Fruit fly (Drosophila melanogaster) whole organism, embryonic: ENCODE results near the gene CG9961.

Experiments
- Abd-B ChIP-seq: fragments of 200-800 bp; sonication (Bioruptor generic); optimal IDR thresholded peaks from 2 replicates; lab custom pipeline; 2018; ENCODE audit warnings: missing biosample characterization, mild to moderate bottlenecking, missing genetic modification characterization, moderate library complexity
- CG1024 ChIP-seq: fragments of 200-800 bp; sonication (Bioruptor generic); IDR thresholded peaks from 2 replicates; pipeline ENCODE4 v1.3.6; 2022; ENCODE audit warnings: missing biosample characterization, missing genetic modification characterization
- CG10654 ChIP-seq: fragments of 200-800 bp; sonication (Bioruptor generic); optimal IDR thresholded peaks from 2 replicates; lab custom pipeline; 2016; ENCODE audit warnings: missing biosample characterization, missing genetic modification characterization
- CG12299 ChIP-seq: fragments of 200-800 bp; sonication (Bioruptor generic); optimal IDR thresholded peaks from 2 replicates; lab custom pipeline; 2018; ENCODE audit warnings: missing biosample characterization, mild to moderate bottlenecking, missing genetic modification characterization
- CG12744 ChIP-seq: fragments of 200-800 bp; sonication (Bioruptor generic); optimal IDR thresholded peaks from 2 replicates; lab custom pipeline; 2016; ENCODE audit warnings: missing biosample characterization, missing genetic modification characterization
- CG15269 ChIP-seq: fragments of 200-800 bp; sonication (Bioruptor generic); optimal IDR thresholded peaks from 2 replicates; lab custom pipeline; 2018; ENCODE audit warnings: missing biosample characterization, mild to moderate bottlenecking, missing genetic modification characterization, moderate library complexity
- CG16813 ChIP-seq: fragments of 200-800 bp; sonication (Bioruptor generic); IDR thresholded peaks from 3 replicates; pipeline ENCODE4 v1.3.6; 2022; ENCODE audit warnings: missing biosample characterization, missing genetic modification characterization; ENCODE audit not compliant: partially characterized antibody
- CG17385 ChIP-seq: fragments of 200-800 bp; sonication (Bioruptor generic); optimal IDR thresholded peaks from 3 replicates; lab custom pipeline; 2018; ENCODE audit warnings: missing biosample characterization, mild to moderate bottlenecking, missing genetic modification characterization
- CG17829 ChIP-seq: fragments of 200-800 bp; optimal IDR thresholded peaks from 2 replicates; lab custom pipeline; 2019; ENCODE audit warnings: missing biosample characterization, mild to moderate bottlenecking, missing genetic modification characterization, moderate library complexity
- CG2129 ChIP-seq: fragments of 200-800 bp; sonication (Bioruptor generic); IDR thresholded peaks from 2 replicates; pipeline ENCODE4 v1.3.6; 2022; ENCODE audit warnings: missing biosample characterization, missing genetic modification characterization; ENCODE audit not compliant: partially characterized antibody
- CG2712 ChIP-seq: fragments of 200-800 bp; optimal IDR thresholded peaks from 3 replicates; lab custom pipeline; 2019; ENCODE audit warnings: missing biosample characterization, mild to moderate bottlenecking, missing genetic modification characterization, moderate library complexity
- CG30431 ChIP-seq: fragments of 200-800 bp; sonication (Bioruptor generic); optimal IDR thresholded peaks from 2 replicates; lab custom pipeline; 2017; ENCODE audit warnings: missing biosample characterization, missing genetic modification characterization
- CG31224 ChIP-seq: fragments of 200-800 bp; sonication (Bioruptor generic); IDR thresholded peaks from 2 replicates; pipeline ENCODE4 v1.3.6; 2022; ENCODE audit warnings: missing biosample characterization, missing genetic modification characterization
- CG4404 ChIP-seq: fragments of 200-800 bp; sonication (Bioruptor generic); IDR thresholded peaks from 2 replicates; pipeline ENCODE4 v1.3.6; 2022; ENCODE audit warnings: missing biosample characterization, missing genetic modification characterization
- CG4707 ChIP-seq: fragments of 200-800 bp; sonication (Bioruptor generic); optimal IDR thresholded peaks from 2 replicates; lab custom pipeline; 2018; ENCODE audit warnings: missing biosample characterization, mild to moderate bottlenecking, missing genetic modification characterization, moderate library complexity
- CG4820 ChIP-seq: fragments of 200-800 bp; sonication (Bioruptor generic); optimal IDR thresholded peaks from 3 replicates; lab custom pipeline; 2016; ENCODE audit warnings: missing biosample characterization, missing genetic modification characterization
- CG7556 ChIP-seq: fragments of 200-800 bp; sonication (Bioruptor generic); optimal IDR thresholded peaks from 2 replicates; lab custom pipeline; 2017; ENCODE audit warnings: missing biosample characterization, mild to moderate bottlenecking, missing genetic modification characterization
- CoRest ChIP-seq: fragments of 200-800 bp; sonication (Bioruptor generic); optimal IDR thresholded peaks from 3 replicates; lab custom pipeline; 2018; ENCODE audit warnings: missing biosample characterization, mild to moderate bottlenecking, missing genetic modification characterization, moderate library complexity
- Gsc ChIP-seq: fragments of 200-800 bp; sonication (Bioruptor generic); IDR thresholded peaks from 2 replicates; pipeline ENCODE4 v1.3.6; 2022; ENCODE audit warnings: missing biosample characterization, missing genetic modification characterization
- Hsf ChIP-seq: fragments of 200-800 bp; sonication (Bioruptor generic); optimal IDR thresholded peaks from 3 replicates; lab custom pipeline; 2016; ENCODE audit warnings: missing biosample characterization, missing genetic modification characterization
- MESR4 ChIP-seq: fragments of 200-800 bp; sonication (Bioruptor generic); optimal IDR thresholded peaks from 2 replicates; lab custom pipeline; 2018; ENCODE audit warnings: missing biosample characterization, mild to moderate bottlenecking, missing genetic modification characterization, moderate library complexity
- NC2β ChIP-seq: fragments of 200-800 bp; sonication (Bioruptor generic); optimal IDR thresholded peaks from 2 replicates; lab custom pipeline; 2016; ENCODE audit warnings: missing biosample characterization, missing genetic modification characterization
- Neu2 ChIP-seq: fragments of 200-800 bp; sonication (Bioruptor generic); optimal IDR thresholded peaks from 3 replicates; lab custom pipeline; 2016; ENCODE audit warnings: missing biosample characterization, missing genetic modification characterization, borderline replicate concordance
- Nf-YA ChIP-seq: fragments of 200-800 bp; sonication (Bioruptor generic); IDR thresholded peaks from 2 replicates; pipeline ENCODE4 v1.3.6; 2022; ENCODE audit warnings: missing biosample characterization, missing genetic modification characterization
- Poxn ChIP-seq: fragments of 200-800 bp; sonication (Bioruptor generic); IDR thresholded peaks from 2 replicates; pipeline ENCODE4 v1.3.6; 2022; ENCODE audit warnings: missing biosample characterization, missing genetic modification characterization
- Trl ChIP-seq, 3 experiments: fragments of >200 bp in 2 of 3; fragments of 200-800 bp in 1 of 3; sonication (Bioruptor generic) in 1 of 3; optimal IDR thresholded peaks; 2 replicates in 1 of 3; 3 replicates in 2 of 3; lab custom pipeline; 2016 to 2017; ENCODE audit warnings: missing biosample characterization in 1 of 3, missing genetic modification characterization in 1 of 3
- ash1 ChIP-seq: fragments of 200-800 bp; sonication (Bioruptor generic); optimal IDR thresholded peaks from 2 replicates; lab custom pipeline; 2018; ENCODE audit warnings: missing biosample characterization, mild to moderate bottlenecking, missing genetic modification characterization
- btn ChIP-seq: fragments of 200-800 bp; sonication (Bioruptor generic); optimal IDR thresholded peaks from 2 replicates; lab custom pipeline; 2016; ENCODE audit warnings: missing biosample characterization, missing genetic modification characterization
- crc ChIP-seq: fragments of 200-800 bp; sonication (Bioruptor generic); optimal IDR thresholded peaks from 2 replicates; lab custom pipeline; 2016; ENCODE audit warnings: missing biosample characterization, missing genetic modification characterization
- da ChIP-seq: fragments of 200-800 bp; sonication (Bioruptor generic); optimal IDR thresholded peaks from 2 replicates; lab custom pipeline; 2016; ENCODE audit warnings: missing biosample characterization, missing genetic modification characterization
- gem ChIP-seq: fragments of 200-800 bp; sonication (Bioruptor generic); optimal IDR thresholded peaks from 2 replicates; lab custom pipeline; 2019; ENCODE audit warnings: missing biosample characterization, mild to moderate bottlenecking, missing genetic modification characterization, moderate library complexity
- gro ChIP-seq: fragments of 200-800 bp; sonication (Bioruptor generic); optimal IDR thresholded peaks from 2 replicates; lab custom pipeline; 2016; ENCODE audit warnings: missing biosample characterization, missing genetic modification characterization
- gsb ChIP-seq: fragments of 200-800 bp; sonication (Bioruptor generic); IDR thresholded peaks from 2 replicates; pipeline ENCODE4 v1.3.6; 2022; ENCODE audit warnings: missing biosample characterization, missing genetic modification characterization
- jigr1 ChIP-seq: fragments of 200-800 bp; sonication (Bioruptor generic); IDR thresholded peaks from 3 replicates; pipeline ENCODE4 v1.3.6; 2022; ENCODE audit warnings: missing biosample characterization, missing genetic modification characterization
- lbe ChIP-seq: fragments of 200-800 bp; sonication (Bioruptor generic); optimal IDR thresholded peaks from 2 replicates; lab custom pipeline; 2016; ENCODE audit warnings: missing biosample characterization, mild to moderate bottlenecking, missing genetic modification characterization
- mam ChIP-seq: fragments of 200-800 bp; sonication (Bioruptor generic); optimal IDR thresholded peaks from 3 replicates; lab custom pipeline; 2016; ENCODE audit warnings: missing biosample characterization, missing genetic modification characterization
- nerfin-1 ChIP-seq: fragments of 200-800 bp; sonication (Bioruptor generic); optimal IDR thresholded peaks from 3 replicates; lab custom pipeline; 2019; ENCODE audit warnings: missing biosample characterization, mild to moderate bottlenecking, missing genetic modification characterization, moderate library complexity
- nom ChIP-seq: fragments of 200-800 bp; sonication (Bioruptor generic); optimal IDR thresholded peaks from 2 replicates; lab custom pipeline; 2017; ENCODE audit warnings: missing biosample characterization, missing genetic modification characterization, mild to moderate bottlenecking, moderate library complexity, missing genetic modification reagents
- pan ChIP-seq, 4 experiments: fragments of >200 bp in 3 of 4; fragments of 200-800 bp in 1 of 4; sonication (Bioruptor generic) in 1 of 4; optimal IDR thresholded peaks in 3 of 4; IDR thresholded peaks in 1 of 4; 2 replicates each; pipeline versions ENCODE4 v1.3.6 to Lab custom; 2017 to 2022; ENCODE audit warnings: missing biosample characterization in 2 of 4, missing genetic modification characterization in 2 of 4, mixed read lengths in 1 of 4
- pros ChIP-seq: fragments of 200-800 bp; sonication (Bioruptor generic); optimal IDR thresholded peaks from 3 replicates; lab custom pipeline; 2019; ENCODE audit warnings: missing biosample characterization, mild to moderate bottlenecking, missing genetic modification characterization, moderate library complexity
- sc ChIP-seq, 3 experiments: fragments of >200 bp in 2 of 3; fragments of 200-800 bp in 1 of 3; sonication (Bioruptor generic) in 1 of 3; optimal IDR thresholded peaks; 2 replicates in 2 of 3; 3 replicates in 1 of 3; lab custom pipeline; 2017; ENCODE audit warnings: mild to moderate bottlenecking in 1 of 3, missing biosample characterization in 1 of 3, missing genetic modification characterization in 1 of 3, missing genetic modification reagents in 1 of 3
- slou ChIP-seq: fragments of 200-800 bp; sonication (Bioruptor generic); optimal IDR thresholded peaks from 3 replicates; lab custom pipeline; 2016; ENCODE audit warnings: missing biosample characterization, missing genetic modification characterization
- sug ChIP-seq: fragments of 200-800 bp; optimal IDR thresholded peaks from 2 replicates; lab custom pipeline; 2019; ENCODE audit warnings: missing biosample characterization, mild to moderate bottlenecking, missing genetic modification characterization, moderate library complexity
- tna ChIP-seq: fragments of 200-800 bp; sonication (Bioruptor generic); IDR thresholded peaks from 2 replicates; pipeline ENCODE4 v1.3.6; 2022; ENCODE audit warnings: missing biosample characterization, missing genetic modification characterization; ENCODE audit not compliant: partially characterized antibody
- trem ChIP-seq: fragments of 200-800 bp; optimal IDR thresholded peaks from 3 replicates; lab custom pipeline; 2019; ENCODE audit warnings: missing biosample characterization, mild to moderate bottlenecking, missing genetic modification characterization, moderate library complexity
- tup ChIP-seq: fragments of 200-800 bp; sonication (Bioruptor generic); optimal IDR thresholded peaks from 2 replicates; lab custom pipeline; 2016; ENCODE audit warnings: missing biosample characterization, mild to moderate bottlenecking, missing genetic modification characterization, moderate library complexity
- wdn ChIP-seq: fragments of 200-800 bp; sonication (Bioruptor generic); IDR thresholded peaks from 2 replicates; pipeline ENCODE4 v1.3.6; 2022; ENCODE audit warnings: missing biosample characterization, missing genetic modification characterization
- zen2 ChIP-seq: fragments of 200-800 bp; sonication (Bioruptor generic); IDR thresholded peaks from 3 replicates; pipeline ENCODE4 v1.3.6; 2022; ENCODE audit warnings: missing biosample characterization, missing genetic modification characterization; ENCODE audit not compliant: partially characterized antibody

Gene CG9961

dm6 chr2L:2769476-2770185, 24.9 kb upstream of the CG9961 start, which contains the start of the genes colt and HINT1 (continued):
- peak; percentile 35 for TF ChIP-seq lbe
- peak; percentile 21 for TF ChIP-seq Abd-B (GFP tag; lab: Kevin White, UChicago)
- no peak for TF ChIP-seq Nf-YA (GFP tag; lab: Robert Waterston, UW)
- no peak for TF ChIP-seq NC2β
- no peak for TF ChIP-seq pan (optimal IDR thresholded peaks at IDR 0.05; lab: Kevin White, UChicago)
- TF ChIP-seq pan (GFP tag; optimal IDR thresholded peaks at IDR 0.05 in 1 of 2, IDR thresholded peaks at IDR 0.05 in 1 of 2), result no peak
- no peak for TF ChIP-seq Gsc (GFP tag; lab: Robert Waterston, UW)
- no peak for TF ChIP-seq CG31224 (GFP tag; lab: Robert Waterston, UW)
- peak; percentile 80; the same call in 1 of the 3 replicates for TF ChIP-seq jigr1 (GFP tag; lab: Robert Waterston, UW)
- TF ChIP-seq CG7556 (GFP tag; lab: Kevin White, UChicago), result no peak
- peak; percentile 99 for TF ChIP-seq trem (tag; lab: Kevin White, UChicago)
- peak; percentile 47 for TF ChIP-seq CoRest (tag; lab: Kevin White, UChicago)
- no peak for TF ChIP-seq Neu2 (GFP tag; lab: Kevin White, UChicago)
- no peak for TF ChIP-seq wdn (GFP tag; lab: Robert Waterston, UW)
- peak; percentile 54 for TF ChIP-seq CG2712 (tag; lab: Kevin White, UChicago)
- no peak for TF ChIP-seq pros (GFP tag; lab: Kevin White, UChicago)
- peak; percentile 52 for TF ChIP-seq CG17829 (tag; lab: Kevin White, UChicago)
- TF ChIP-seq Trl (optimal IDR thresholded peaks at IDR 0.05; lab: Kevin White, UChicago), result no peak
- no peak for TF ChIP-seq Trl (GFP tag; optimal IDR thresholded peaks at IDR 0.05; lab: Kevin White, UChicago)
- no peak for TF ChIP-seq zen2 (GFP tag; lab: Robert Waterston, UW)
- peak; percentile 56 for TF ChIP-seq nerfin-1 (tag; lab: Kevin White, UChicago)
- TF ChIP-seq slou (GFP tag; lab: Kevin White, UChicago), result no peak
- TF ChIP-seq CG4820, result no peak
- TF ChIP-seq gsb (GFP tag; lab: Robert Waterston, UW), result no peak
- TF ChIP-seq gro (GFP tag; lab: Kevin White, UChicago), result no peak
- no peak for TF ChIP-seq CG2129
- TF ChIP-seq sug (tag; lab: Kevin White, UChicago), result peak; percentile 41
- no peak for TF ChIP-seq mam (GFP tag; lab: Kevin White, UChicago)
- TF ChIP-seq CG17385 (GFP tag; lab: Kevin White, UChicago), result no peak
- TF ChIP-seq sc (optimal IDR thresholded peaks at IDR 0.05; lab: Kevin White, UChicago), result no peak
- TF ChIP-seq sc (GFP tag; optimal IDR thresholded peaks at IDR 0.05; lab: Kevin White, UChicago), result no peak
- no peak for TF ChIP-seq CG30431 (GFP tag; lab: Kevin White, UChicago)
- no peak for TF ChIP-seq da (GFP tag; lab: Kevin White, UChicago)
- no peak for TF ChIP-seq tna (GFP tag; lab: Robert Waterston, UW)
- TF ChIP-seq gem, result no peak
- no peak for TF ChIP-seq CG15269 (tag; lab: Kevin White, UChicago)
- peak; percentile 96 for TF ChIP-seq MESR4 (GFP tag; lab: Kevin White, UChicago)
- TF ChIP-seq nom (GFP tag; lab: Kevin White, UChicago), result peak; percentile 99
- TF ChIP-seq tup, result no peak
- TF ChIP-seq CG16813 (GFP tag; lab: Robert Waterston, UW), result no peak; the same call in 2 of the 3 replicates
- TF ChIP-seq CG1024 (GFP tag; lab: Robert Waterston, UW), result no peak
- TF ChIP-seq crc (GFP tag; lab: Kevin White, UChicago), result no peak
- no peak for TF ChIP-seq ash1 (GFP tag; lab: Kevin White, UChicago)
- TF ChIP-seq CG10654 (GFP tag; lab: Kevin White, UChicago), result no peak
- no peak for TF ChIP-seq CG12744 (GFP tag; lab: Kevin White, UChicago)
- no peak for TF ChIP-seq btn (GFP tag; lab: Kevin White, UChicago)
- TF ChIP-seq CG4707 (GFP tag; lab: Kevin White, UChicago), result no peak
- TF ChIP-seq Hsf (GFP tag; lab: Kevin White, UChicago), result no peak
- TF ChIP-seq CG4404 (GFP tag; lab: Robert Waterston, UW), result no peak
- TF ChIP-seq CG12299 (tag; lab: Kevin White, UChicago), result no peak
- no peak for TF ChIP-seq Poxn (GFP tag; lab: Robert Waterston, UW)
